Fruit fly (Drosophila melanogaster) whole organism, embryonic: ENCODE measurements around the gene CG31473.

Source experiments
- Adf1 ChIP-seq: fragments of 200-800 bp; sonication (Bioruptor generic); IDR thresholded peaks from 2 replicates; pipeline ENCODE4 v1.3.6; 2022; ENCODE audit warnings: missing biosample characterization, missing genetic modification characterization
- Antp ChIP-seq: fragments of 200-800 bp; sonication (Bioruptor generic); optimal IDR thresholded peaks from 3 replicates; lab custom pipeline; 2016; ENCODE audit warnings: missing biosample characterization, missing genetic modification characterization
- CG10366 ChIP-seq: fragments of 200-800 bp; sonication (Bioruptor generic); IDR thresholded peaks from 2 replicates; pipeline ENCODE4 v1.3.6; 2022; ENCODE audit warnings: missing biosample characterization, missing genetic modification characterization
- CG10654 ChIP-seq: fragments of 200-800 bp; sonication (Bioruptor generic); optimal IDR thresholded peaks from 2 replicates; lab custom pipeline; 2016; ENCODE audit warnings: missing biosample characterization, missing genetic modification characterization
- CG11398 ChIP-seq: fragments of 200-800 bp; sonication (Bioruptor generic); optimal IDR thresholded peaks from 2 replicates; lab custom pipeline; 2016; ENCODE audit warnings: missing biosample characterization, missing genetic modification characterization
- CG11504 ChIP-seq: fragments of 200-800 bp; sonication (Bioruptor generic); optimal IDR thresholded peaks from 3 replicates; lab custom pipeline; 2019; ENCODE audit warnings: missing biosample characterization, mild to moderate bottlenecking, missing genetic modification characterization, moderate library complexity
- CG11560 ChIP-seq: fragments of 200-800 bp; sonication (Bioruptor generic); IDR thresholded peaks from 3 replicates; pipeline ENCODE4 v1.3.6; 2022; ENCODE audit warnings: missing biosample characterization, missing genetic modification characterization
- CG1233 ChIP-seq: fragments of 200-800 bp; sonication (Bioruptor generic); optimal IDR thresholded peaks from 4 replicates; lab custom pipeline; 2018; ENCODE audit warnings: missing biosample characterization, mild to moderate bottlenecking, missing genetic modification characterization
- CG14667 ChIP-seq: fragments of 200-800 bp; sonication (Bioruptor generic); IDR thresholded peaks from 2 replicates; pipeline ENCODE4 v1.3.6; 2022; ENCODE audit warnings: missing biosample characterization, missing genetic modification characterization
- CG2678 ChIP-seq: fragments of 200-800 bp; sonication (Bioruptor generic); optimal IDR thresholded peaks from 3 replicates; lab custom pipeline; 2019; ENCODE audit warnings: missing biosample characterization, mild to moderate bottlenecking, missing genetic modification characterization, moderate library complexity
- CG30431 ChIP-seq: fragments of 200-800 bp; sonication (Bioruptor generic); optimal IDR thresholded peaks from 2 replicates; lab custom pipeline; 2017; ENCODE audit warnings: missing biosample characterization, missing genetic modification characterization
- CG31224 ChIP-seq: fragments of 200-800 bp; sonication (Bioruptor generic); IDR thresholded peaks from 2 replicates; pipeline ENCODE4 v1.3.6; 2022; ENCODE audit warnings: missing biosample characterization, missing genetic modification characterization
- CG32767 ChIP-seq: fragments of 200-800 bp; sonication (Bioruptor generic); IDR thresholded peaks from 2 replicates; pipeline ENCODE4 v1.3.6; 2022; ENCODE audit warnings: missing biosample characterization, missing genetic modification characterization
- CG33557 ChIP-seq: fragments of 200-800 bp; sonication (Bioruptor generic); optimal IDR thresholded peaks from 2 replicates; lab custom pipeline; 2019; ENCODE audit warnings: missing biosample characterization, mild to moderate bottlenecking, missing genetic modification characterization, moderate library complexity
- CG3838 ChIP-seq: fragments of 200-800 bp; sonication (Bioruptor generic); optimal IDR thresholded peaks from 3 replicates; lab custom pipeline; 2016; ENCODE audit warnings: missing biosample characterization, missing genetic modification characterization
- CG42726 ChIP-seq: fragments of 200-800 bp; sonication (Bioruptor generic); IDR thresholded peaks from 2 replicates; pipeline ENCODE4 v1.3.6; 2022; ENCODE audit warnings: missing biosample characterization, missing genetic modification characterization; ENCODE audit not compliant: partially characterized antibody
- CG5180 ChIP-seq: fragments of 200-800 bp; sonication (Bioruptor generic); optimal IDR thresholded peaks from 3 replicates; lab custom pipeline; 2017; ENCODE audit warnings: missing biosample characterization, missing genetic modification characterization, mild to moderate bottlenecking, moderate library complexity, missing genetic modification reagents
- CG7372 ChIP-seq: fragments of 200-800 bp; sonication (Bioruptor generic); IDR thresholded peaks from 2 replicates; pipeline ENCODE4 v1.3.6; 2022; ENCODE audit warnings: missing biosample characterization, missing genetic modification characterization
- CG7963 ChIP-seq: fragments of 200-800 bp; sonication (Bioruptor generic); IDR thresholded peaks from 3 replicates; pipeline ENCODE4 v1.3.6; 2022; ENCODE audit warnings: missing biosample characterization, missing genetic modification characterization; ENCODE audit not compliant: partially characterized antibody
- CG8089 ChIP-seq: fragments of 200-800 bp; sonication (Bioruptor generic); optimal IDR thresholded peaks from 3 replicates; lab custom pipeline; 2016; ENCODE audit warnings: missing biosample characterization, missing genetic modification characterization
- CG8388 ChIP-seq: fragments of 200-800 bp; sonication (Bioruptor generic); optimal IDR thresholded peaks from 2 replicates; lab custom pipeline; 2019; ENCODE audit warnings: missing biosample characterization, mild to moderate bottlenecking, missing genetic modification characterization, moderate library complexity
- CG9609 ChIP-seq: fragments of 200-800 bp; sonication (Bioruptor generic); optimal IDR thresholded peaks from 3 replicates; lab custom pipeline; 2016; ENCODE audit warnings: missing biosample characterization, missing genetic modification characterization
- CG9797 ChIP-seq: fragments of 200-800 bp; sonication (Bioruptor generic); optimal IDR thresholded peaks from 3 replicates; lab custom pipeline; 2018; ENCODE audit warnings: missing biosample characterization, mild to moderate bottlenecking, missing genetic modification characterization
- CHES-1-like ChIP-seq: fragments of 200-800 bp; sonication (Bioruptor generic); optimal IDR thresholded peaks from 2 replicates; lab custom pipeline; 2016; ENCODE audit warnings: missing biosample characterization, missing genetic modification characterization
- Chrac-16 ChIP-seq: fragments of 200-800 bp; sonication (Bioruptor generic); optimal IDR thresholded peaks from 3 replicates; lab custom pipeline; 2016; ENCODE audit warnings: missing biosample characterization, missing genetic modification characterization
- D19B ChIP-seq: fragments of 200-800 bp; sonication (Bioruptor generic); optimal IDR thresholded peaks from 2 replicates; lab custom pipeline; 2017; ENCODE audit warnings: missing biosample characterization, mild to moderate bottlenecking, missing genetic modification characterization
- Dll ChIP-seq: fragments of 200-800 bp; sonication (Bioruptor generic); IDR thresholded peaks from 4 replicates; pipeline ENCODE4 v1.3.6; 2022; ENCODE audit warnings: missing biosample characterization, missing genetic modification characterization; ENCODE audit not compliant: partially characterized antibody
- Doc2 ChIP-seq: fragments of 200-800 bp; sonication (Bioruptor generic); IDR thresholded peaks from 2 replicates; pipeline ENCODE4 v1.3.6; 2022; ENCODE audit warnings: missing biosample characterization, missing genetic modification characterization
- Doc3 ChIP-seq: fragments of 200-800 bp; sonication (Bioruptor generic); IDR thresholded peaks from 3 replicates; pipeline ENCODE4 v1.3.6; 2022; ENCODE audit warnings: missing biosample characterization, missing genetic modification characterization; ENCODE audit not compliant: partially characterized antibody
- Elba2 ChIP-seq: fragments of 200-800 bp; sonication (Bioruptor generic); optimal IDR thresholded peaks from 3 replicates; lab custom pipeline; 2016; ENCODE audit warnings: missing biosample characterization, missing genetic modification characterization
- H2.0 ChIP-seq: fragments of 200-800 bp; sonication (Bioruptor generic); IDR thresholded peaks from 2 replicates; pipeline ENCODE4 v1.3.6; 2022; ENCODE audit warnings: missing biosample characterization, missing genetic modification characterization
- Kr ChIP-seq: fragments of 200-800 bp; sonication (Bioruptor generic); optimal IDR thresholded peaks from 2 replicates; lab custom pipeline; 2017; ENCODE audit warnings: missing biosample characterization, mild to moderate bottlenecking, missing genetic modification characterization
- Mad ChIP-seq: fragments of 200-800 bp; sonication (Bioruptor generic); optimal IDR thresholded peaks from 2 replicates; lab custom pipeline; 2016; ENCODE audit warnings: missing biosample characterization, missing genetic modification characterization
- chif ChIP-seq, 2 experiments: fragments of 200-800 bp; sonication (Bioruptor generic); optimal IDR thresholded peaks; 3 replicates each; lab custom pipeline; 2016; ENCODE audit warnings: missing biosample characterization in 2 of 2, missing genetic modification characterization in 2 of 2
- crol ChIP-seq: fragments of 200-800 bp; sonication (Bioruptor generic); IDR thresholded peaks from 2 replicates; pipeline ENCODE4 v1.3.6; 2022; ENCODE audit warnings: missing biosample characterization, missing genetic modification characterization
- ewg ChIP-seq: fragments of 200-800 bp; sonication (Bioruptor generic); optimal IDR thresholded peaks from 3 replicates; lab custom pipeline; 2017; ENCODE audit warnings: mild to moderate bottlenecking, missing biosample characterization, missing genetic modification reagents, missing genetic modification characterization
- ftz-f1 ChIP-seq: fragments of 200-800 bp; sonication (Bioruptor generic); optimal IDR thresholded peaks from 2 replicates; lab custom pipeline; 2016; ENCODE audit warnings: missing biosample characterization, missing genetic modification characterization
- grn ChIP-seq: fragments of 200-800 bp; sonication (Bioruptor generic); optimal IDR thresholded peaks from 3 replicates; lab custom pipeline; 2017; ENCODE audit warnings: missing biosample characterization, missing genetic modification characterization
- hb ChIP-seq: fragments of 200-800 bp; sonication (Bioruptor generic); IDR thresholded peaks from 3 replicates; pipeline ENCODE4 v1.3.6; 2022; ENCODE audit warnings: missing biosample characterization, missing genetic modification characterization; ENCODE audit not compliant: partially characterized antibody
- jigr1 ChIP-seq: fragments of 200-800 bp; sonication (Bioruptor generic); IDR thresholded peaks from 3 replicates; pipeline ENCODE4 v1.3.6; 2022; ENCODE audit warnings: missing biosample characterization, missing genetic modification characterization
- jing ChIP-seq: fragments of 200-800 bp; sonication (Bioruptor generic); optimal IDR thresholded peaks from 2 replicates; lab custom pipeline; 2018; ENCODE audit warnings: missing biosample characterization, mild to moderate bottlenecking, missing genetic modification characterization
- lov ChIP-seq, 2 experiments: fragments of 200-800 bp in 1 of 2; fragments of >200 bp in 1 of 2; sonication (Bioruptor generic) in 1 of 2; IDR thresholded peaks in 1 of 2; optimal IDR thresholded peaks in 1 of 2; 2 replicates in 1 of 2; 3 replicates in 1 of 2; pipeline versions ENCODE4 v1.3.6 to Lab custom; 2017 to 2022; ENCODE audit warnings: missing biosample characterization in 1 of 2, missing genetic modification characterization in 1 of 2
- mam ChIP-seq: fragments of 200-800 bp; sonication (Bioruptor generic); optimal IDR thresholded peaks from 3 replicates; lab custom pipeline; 2016; ENCODE audit warnings: missing biosample characterization, missing genetic modification characterization
- sens ChIP-seq: fragments of 200-800 bp; sonication (Bioruptor generic); peaks from one replicate; lab custom pipeline; 2016; ENCODE audit warnings: missing biosample characterization, missing genetic modification characterization
- slbo ChIP-seq: fragments of 200-800 bp; sonication (Bioruptor generic); IDR thresholded peaks from 2 replicates; pipeline ENCODE4 v1.3.6; 2022; ENCODE audit warnings: missing biosample characterization, missing genetic modification characterization
- stc ChIP-seq: fragments of 200-800 bp; sonication (Bioruptor generic); IDR thresholded peaks from 2 replicates; pipeline ENCODE4 v1.3.6; 2022; ENCODE audit warnings: missing biosample characterization, missing genetic modification characterization
- tgo ChIP-seq: fragments of 200-800 bp; sonication (Bioruptor generic); IDR thresholded peaks from 3 replicates; pipeline ENCODE4 v1.3.6; 2022; ENCODE audit warnings: missing biosample characterization, missing genetic modification characterization
- ttk ChIP-seq: fragments of 200-800 bp; sonication (Bioruptor generic); IDR thresholded peaks from 2 replicates; pipeline ENCODE4 v2.1.2; 2022; ENCODE audit warnings: missing biosample characterization, missing genetic modification characterization

Gene CG31473

dm6 chr3R:7809662-7810621 is 1.7 kb upstream of the CG31473 start, which contains the start of the genes CG2993 and sgll (continued):
- peak; percentile 23; the same call in 1 of the 2 replicates for TF ChIP-seq Adf1 (GFP tag; lab: Robert Waterston, UW)
- peak; percentile 71 for TF ChIP-seq CG2678 (tag; lab: Kevin White, UChicago)
- TF ChIP-seq Chrac-16, result peak; percentile 98
- peak; percentile 84 for TF ChIP-seq ewg (GFP tag; lab: Kevin White, UChicago)
- TF ChIP-seq CG8089 (GFP tag; lab: Kevin White, UChicago), result peak; percentile 95
- no peak for TF ChIP-seq lov (optimal IDR thresholded peaks at IDR 0.05; lab: Kevin White, UChicago)
- TF ChIP-seq lov (GFP tag; IDR thresholded peaks at IDR 0.05; lab: Robert Waterston, UW), result peak; percentile 88
- TF ChIP-seq jing, result peak; percentile 85
- peak; percentile 39 for TF ChIP-seq CG5180 (GFP tag; lab: Kevin White, UChicago)
- TF ChIP-seq CG7963 (GFP tag; lab: Robert Waterston, UW), result no peak
- peak; percentile 16 for TF ChIP-seq grn (GFP tag; lab: Kevin White, UChicago)
- TF ChIP-seq Antp (GFP tag; lab: Kevin White, UChicago), result peak; percentile 97
- no peak; the same call in 1 of the 2 replicates for TF ChIP-seq CG32767 (GFP tag; lab: Robert Waterston, UW)
- TF ChIP-seq D19B (GFP tag; lab: Kevin White, UChicago), result peak; percentile 72
- TF ChIP-seq CG33557 (GFP tag; lab: Kevin White, UChicago), result peak; percentile 66
- peak; percentile 98 for TF ChIP-seq slbo (GFP tag; lab: Robert Waterston, UW)
- TF ChIP-seq Elba2, result peak; percentile 81
- peak; percentile 90 for TF ChIP-seq CG1233
- TF ChIP-seq Doc2 (GFP tag; lab: Robert Waterston, UW), result peak; percentile 84
- TF ChIP-seq CG11560 (tag; lab: Robert Waterston, UW), result peak; percentile 87
- peak; percentile 76; the same call in 2 of the 3 replicates for TF ChIP-seq jigr1
- TF ChIP-seq CG8388 (GFP tag; lab: Kevin White, UChicago), result peak; percentile 39
- peak; percentile 85 for TF ChIP-seq CHES-1-like (GFP tag; lab: Kevin White, UChicago)
- TF ChIP-seq sens (GFP tag; lab: Kevin White, UChicago), result peak; percentile 95
- peak; percentile 90 for TF ChIP-seq CG10366 (GFP tag; lab: Robert Waterston, UW)
- TF ChIP-seq Mad (GFP tag; lab: Kevin White, UChicago), result peak; percentile 79
- TF ChIP-seq CG9609 (GFP tag; lab: Kevin White, UChicago), result peak; percentile 93
- peak; percentile 59 for TF ChIP-seq ftz-f1 (GFP tag; lab: Kevin White, UChicago)
- no peak for TF ChIP-seq Dll (GFP tag; lab: Robert Waterston, UW)
- peak; percentile 91 for TF ChIP-seq CG30431
- TF ChIP-seq H2.0 (GFP tag; lab: Robert Waterston, UW), result peak; percentile 92
- peak; percentile 90 to 97 for TF ChIP-seq chif (GFP tag; optimal IDR thresholded peaks at IDR 0.05; lab: Kevin White, UChicago)
- TF ChIP-seq CG11398 (GFP tag; lab: Kevin White, UChicago), result peak; percentile 82
- TF ChIP-seq ttk (GFP tag; lab: Robert Waterston, UW), result peak; percentile 89
- TF ChIP-seq crol (GFP tag; lab: Robert Waterston, UW), result no peak
- no peak for TF ChIP-seq hb (GFP tag; lab: Robert Waterston, UW)
- peak; percentile 93 for TF ChIP-seq mam (GFP tag; lab: Kevin White, UChicago)
- peak; percentile 32 for TF ChIP-seq Kr (GFP tag; lab: Kevin White, UChicago)
- peak; percentile 73 for TF ChIP-seq CG9797 (GFP tag; lab: Kevin White, UChicago)
- TF ChIP-seq CG7372 (GFP tag; lab: Robert Waterston, UW), result peak; percentile 83
- TF ChIP-seq CG14667, result peak; percentile 95
- peak; percentile 84 for TF ChIP-seq CG3838 (GFP tag; lab: Kevin White, UChicago)
- no peak for TF ChIP-seq Doc3
- TF ChIP-seq CG10654 (GFP tag; lab: Kevin White, UChicago), result peak; percentile 92
- TF ChIP-seq CG11504 (tag; lab: Kevin White, UChicago), result peak; percentile 87
- TF ChIP-seq CG31224 (GFP tag; lab: Robert Waterston, UW), result peak; percentile 76
- TF ChIP-seq stc (GFP tag; lab: Robert Waterston, UW), result peak; percentile 82
- peak; percentile 83 for TF ChIP-seq CG42726 (GFP tag; lab: Robert Waterston, UW)
- peak; percentile 92 for TF ChIP-seq tgo
